Fruit fly (Drosophila melanogaster) whole organism, prepupa: Measurements from ENCODE around the gene p38b.

Experiments
- CG11294 ChIP-seq: fragments of 200-800 bp; sonication (Bioruptor generic); IDR thresholded peaks from 2 replicates; pipeline ENCODE4 v1.3.6; 2022; ENCODE audit warnings: missing biosample characterization, missing genetic modification characterization
- CG11762 ChIP-seq: fragments of 200-800 bp; sonication (Bioruptor generic); optimal IDR thresholded peaks from 3 replicates; lab custom pipeline; 2016; ENCODE audit warnings: missing biosample characterization, missing genetic modification characterization; ENCODE audit not compliant: insufficient read depth
- CG8632 ChIP-seq: fragments of 200-800 bp; sonication (Bioruptor generic); optimal IDR thresholded peaks from 3 replicates; lab custom pipeline; 2016; ENCODE audit warnings: missing biosample characterization, missing genetic modification characterization
- Eip78C ChIP-seq: fragments of 200-800 bp; sonication (Bioruptor generic); peaks from one replicate; lab custom pipeline; 2016; ENCODE audit warnings: missing biosample characterization, missing genetic modification characterization
- Lpt ChIP-seq: fragments of 200-800 bp; sonication (Bioruptor generic); optimal IDR thresholded peaks from 3 replicates; lab custom pipeline; 2016; ENCODE audit warnings: missing biosample characterization, missing genetic modification characterization
- Met ChIP-seq: fragments of 200-800 bp; sonication (Bioruptor generic); optimal IDR thresholded peaks from 3 replicates; lab custom pipeline; 2016; ENCODE audit warnings: missing biosample characterization, missing genetic modification characterization
- OdsH ChIP-seq: fragments of 200-800 bp; sonication (Bioruptor generic); optimal IDR thresholded peaks from 3 replicates; lab custom pipeline; 2016; ENCODE audit warnings: missing biosample characterization, missing genetic modification characterization
- acj6 ChIP-seq: fragments of 200-800 bp; sonication (Bioruptor generic); optimal IDR thresholded peaks from 3 replicates; lab custom pipeline; 2016; ENCODE audit warnings: missing biosample characterization, missing genetic modification characterization

DNA sequence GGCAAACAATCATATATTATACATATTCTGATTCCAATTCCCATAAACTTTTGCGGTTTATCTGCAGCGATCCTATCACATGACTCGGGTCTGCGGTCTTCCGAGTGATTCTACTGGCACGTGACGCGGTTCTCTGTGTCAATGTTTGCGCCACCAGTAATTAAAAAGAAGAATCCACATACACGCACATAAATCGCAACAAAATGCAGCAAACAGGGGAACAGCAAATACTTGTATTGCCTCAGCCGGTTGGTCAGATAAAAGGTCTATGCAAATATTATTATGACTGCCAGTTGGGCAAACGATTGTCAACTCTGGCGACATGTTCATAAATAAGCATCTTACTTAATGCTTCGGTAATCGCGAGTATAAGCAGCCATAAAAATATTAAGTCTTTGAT is 27.5 kb downstream of the p38b start:
- TF ChIP-seq Lpt (GFP tag; lab: Kevin White, UChicago) (no peak), acj6 (GFP tag; lab: Kevin White, UChicago) (no peak), Met (GFP tag; lab: Kevin White, UChicago) (no peak), CG11294 (GFP tag; lab: Robert Waterston, UW) (no peak), OdsH (GFP tag; lab: Kevin White, UChicago) (no peak), Eip78C (peak; percentile 64), CG11762 (GFP tag; lab: Kevin White, UChicago) (no peak), CG8632 (GFP tag; lab: Kevin White, UChicago) (no peak)
